Fruit fly (Drosophila melanogaster): ENCODE measurements around the gene MICU3.

The MICU3 gene

dm6 chr3R:19873102-19873737 is 26.1 kb downstream of the MICU3 start:
- no peak for TF ChIP-seq CG15710 (tag; optimal IDR thresholded peaks at IDR 0.05)
- no peak for TF ChIP-seq CG34367 (tag; optimal IDR thresholded peaks at IDR 0.05)
- TF ChIP-seq fd96Ca (GFP tag; IDR thresholded peaks at IDR 0.05) = no peak
- no peak for TF ChIP-seq rn (GFP tag; IDR thresholded peaks at IDR 0.05)
- no peak for TF ChIP-seq EcR (GFP tag; optimal IDR thresholded peaks at IDR 0.05)
- TF ChIP-seq CG13204 (GFP tag; optimal IDR thresholded peaks at IDR 0.05) = no peak
- TF ChIP-seq CG9948 (tag; optimal IDR thresholded peaks at IDR 0.05) = no peak
- TF ChIP-seq Pif1A (GFP tag; optimal IDR thresholded peaks at IDR 0.05) = no peak
- no peak for TF ChIP-seq Snoo (tag; optimal IDR thresholded peaks at IDR 0.05)
- no peak for TF ChIP-seq CG32121 (GFP tag; IDR thresholded peaks at IDR 0.05)
- no peak for TF ChIP-seq CG8159 (tag; optimal IDR thresholded peaks at IDR 0.05)
- TF ChIP-seq Ets98B (GFP tag; IDR thresholded peaks at IDR 0.05) = no peak
- TF ChIP-seq gl (tag; optimal IDR thresholded peaks at IDR 0.05) = no peak
- no peak for TF ChIP-seq CG8301 (tag; optimal IDR thresholded peaks at IDR 0.05)
- TF ChIP-seq CG17806 (tag; optimal IDR thresholded peaks at IDR 0.05) = no peak
- TF ChIP-seq CG4496 (GFP tag; IDR thresholded peaks at IDR 0.05) = no peak
- no peak for TF ChIP-seq Pif1B (GFP tag; optimal IDR thresholded peaks at IDR 0.05)
- no peak for TF ChIP-seq CG14655 (GFP tag; optimal IDR thresholded peaks at IDR 0.05)
- no peak for TF ChIP-seq CG12605 (GFP tag; IDR thresholded peaks at IDR 0.05)
- no peak for TF ChIP-seq CG10348 (GFP tag; IDR thresholded peaks at IDR 0.05)

dm6 chr3R:19875118-19875887 is 28.2 kb downstream of the MICU3 start, which contains the start of gene Mrp5:
Mrp5 (minus strand) TSS chr3R:19875678.
- TF ChIP-seq CG4496 (GFP tag; IDR thresholded peaks at IDR 0.05) (peak; percentile 80), Ets98B (GFP tag; IDR thresholded peaks at IDR 0.05) (no peak), Pif1A (GFP tag; optimal IDR thresholded peaks at IDR 0.05) (peak; percentile 23), fd96Ca (GFP tag; IDR thresholded peaks at IDR 0.05) (peak; percentile 51; the same call in 1 of the 3 replicates), CG32121 (GFP tag; IDR thresholded peaks at IDR 0.05) (no peak), CG8159 (tag; optimal IDR thresholded peaks at IDR 0.05) (peak; percentile 36), CG15710 (tag; optimal IDR thresholded peaks at IDR 0.05) (peak; percentile 12), D1 (tag; optimal IDR thresholded peaks at IDR 0.05) (no peak), CG9948 (tag; optimal IDR thresholded peaks at IDR 0.05) (no peak), CG8301 (tag; optimal IDR thresholded peaks at IDR 0.05) (peak; percentile 36), CG14655 (GFP tag; optimal IDR thresholded peaks at IDR 0.05) (no peak), rn (GFP tag; IDR thresholded peaks at IDR 0.05) (no peak), gl (tag; optimal IDR thresholded peaks at IDR 0.05) (peak; percentile 60), Pif1B (GFP tag; optimal IDR thresholded peaks at IDR 0.05) (peak; percentile 46), CG34367 (tag; optimal IDR thresholded peaks at IDR 0.05) (no peak), EcR (GFP tag; optimal IDR thresholded peaks at IDR 0.05) (peak; percentile 58), CG13204 (GFP tag; optimal IDR thresholded peaks at IDR 0.05) (peak; percentile 40), CG17806 (tag; optimal IDR thresholded peaks at IDR 0.05) (peak; percentile 19), CG10348 (GFP tag; IDR thresholded peaks at IDR 0.05) (no peak), CG12605 (GFP tag; IDR thresholded peaks at IDR 0.05) (no peak), Snoo (tag; optimal IDR thresholded peaks at IDR 0.05) (peak; percentile 21)

dm6 chr3R:19877427-19878076 is 30.4 kb downstream of the MICU3 start, which contains the start of the genes CG17186 and Arc42:
CG17186 (minus strand) TSS chr3R:19877514.
Arc42 (plus strand) TSS chr3R:19877737.
- TF ChIP-seq Pif1B (GFP tag; optimal IDR thresholded peaks at IDR 0.05) = peak; percentile 36
- TF ChIP-seq gl (tag; optimal IDR thresholded peaks at IDR 0.05) = peak; percentile 85
- TF ChIP-seq CG9948 (tag; optimal IDR thresholded peaks at IDR 0.05) = no peak
- no peak for TF ChIP-seq Snoo (tag; optimal IDR thresholded peaks at IDR 0.05)
- TF ChIP-seq Ets98B (GFP tag; IDR thresholded peaks at IDR 0.05) = no peak; the same call in 1 of the 2 replicates
- TF ChIP-seq CG4496 (GFP tag; IDR thresholded peaks at IDR 0.05) = peak; percentile 55; the same call in 2 of the 3 replicates
- TF ChIP-seq CG12605 (GFP tag; IDR thresholded peaks at IDR 0.05) = peak; percentile 66
- TF ChIP-seq CG17806 (tag; optimal IDR thresholded peaks at IDR 0.05) = peak; percentile 2
- 0 out of 2 replicates have a peak, but pooled peaks have one; percentile 16 for TF ChIP-seq CG32121 (GFP tag; IDR thresholded peaks at IDR 0.05)
- TF ChIP-seq CG13204 (GFP tag; optimal IDR thresholded peaks at IDR 0.05) = peak; percentile 51
- peak; percentile 34 for TF ChIP-seq CG8301 (tag; optimal IDR thresholded peaks at IDR 0.05)
- TF ChIP-seq EcR (GFP tag; optimal IDR thresholded peaks at IDR 0.05) = no peak
- peak; percentile 38 for TF ChIP-seq Pif1A (GFP tag; optimal IDR thresholded peaks at IDR 0.05)
- TF ChIP-seq CG34367 (tag; optimal IDR thresholded peaks at IDR 0.05) = peak; percentile 29
- no peak for TF ChIP-seq fd96Ca (GFP tag; IDR thresholded peaks at IDR 0.05)
- peak; percentile 1 for TF ChIP-seq CG15710 (tag; optimal IDR thresholded peaks at IDR 0.05)
- no peak for TF ChIP-seq rn (GFP tag; IDR thresholded peaks at IDR 0.05)
- TF ChIP-seq CG10348 (GFP tag; IDR thresholded peaks at IDR 0.05) = no peak
- TF ChIP-seq D1 (tag; optimal IDR thresholded peaks at IDR 0.05) = no peak
- peak; percentile 34 for TF ChIP-seq CG8159 (tag; optimal IDR thresholded peaks at IDR 0.05)
- TF ChIP-seq CG14655 (GFP tag; optimal IDR thresholded peaks at IDR 0.05) = no peak

dm6 chr3R:19879470-19880052 is 32.5 kb downstream of the MICU3 start, which contains the start of gene Ask1:
Ask1 (plus strand) TSS chr3R:19879719.
- TF ChIP-seq CG9948 (tag; optimal IDR thresholded peaks at IDR 0.05) = no peak
- no peak for TF ChIP-seq Ets98B (GFP tag; IDR thresholded peaks at IDR 0.05)
- TF ChIP-seq fd96Ca (GFP tag; IDR thresholded peaks at IDR 0.05) = no peak
- TF ChIP-seq CG32121 (GFP tag; IDR thresholded peaks at IDR 0.05) = no peak
- no peak for TF ChIP-seq Pif1B (GFP tag; optimal IDR thresholded peaks at IDR 0.05)
- no peak for TF ChIP-seq CG8301 (tag; optimal IDR thresholded peaks at IDR 0.05)
- TF ChIP-seq D1 (tag; optimal IDR thresholded peaks at IDR 0.05) = no peak
- no peak for TF ChIP-seq CG10348 (GFP tag; IDR thresholded peaks at IDR 0.05)
- no peak for TF ChIP-seq CG8159 (tag; optimal IDR thresholded peaks at IDR 0.05)

All from whole organism, pupa.